Worm (Caenorhabditis elegans): ENCODE data around the gene ZC204.12.

- TF ChIP-seq spr-3 (GFP tag; optimal IDR thresholded peaks at IDR 0.05) (no peak), saeg-2 (GFP tag; IDR thresholded peaks at IDR 0.05) (no peak), lsy-2 (tag; optimal IDR thresholded peaks at IDR 0.05) (no peak), unc-62 (GFP tag; optimal IDR thresholded peaks at IDR 0.05 in 1 of 2) (no peak), unc-62 (tag; optimal IDR thresholded peaks at IDR 0.05) (no peak)
Observed at ce11 chrII:1682218-1682617, 25.1 kb upstream of the ZC204.12 start, which contains the start of gene fbxb-26.
